Worm (Caenorhabditis elegans): Measurements from ENCODE around the gene EEED8.15.

- TF ChIP-seq dao-5 (tag; optimal IDR thresholded peaks at IDR 0.05): no peak
- TF ChIP-seq W03F9.2 (tag; optimal IDR thresholded peaks at IDR 0.05): no peak
- no peak for TF ChIP-seq him-1 (tag; optimal IDR thresholded peaks at IDR 0.05)
Measured at ce11 chrII:5459534-5459933, 40.5 kb downstream of the EEED8.15 start.
